Fruit fly (Drosophila melanogaster): ENCODE data around the gene Lamtor4.

DNA sequence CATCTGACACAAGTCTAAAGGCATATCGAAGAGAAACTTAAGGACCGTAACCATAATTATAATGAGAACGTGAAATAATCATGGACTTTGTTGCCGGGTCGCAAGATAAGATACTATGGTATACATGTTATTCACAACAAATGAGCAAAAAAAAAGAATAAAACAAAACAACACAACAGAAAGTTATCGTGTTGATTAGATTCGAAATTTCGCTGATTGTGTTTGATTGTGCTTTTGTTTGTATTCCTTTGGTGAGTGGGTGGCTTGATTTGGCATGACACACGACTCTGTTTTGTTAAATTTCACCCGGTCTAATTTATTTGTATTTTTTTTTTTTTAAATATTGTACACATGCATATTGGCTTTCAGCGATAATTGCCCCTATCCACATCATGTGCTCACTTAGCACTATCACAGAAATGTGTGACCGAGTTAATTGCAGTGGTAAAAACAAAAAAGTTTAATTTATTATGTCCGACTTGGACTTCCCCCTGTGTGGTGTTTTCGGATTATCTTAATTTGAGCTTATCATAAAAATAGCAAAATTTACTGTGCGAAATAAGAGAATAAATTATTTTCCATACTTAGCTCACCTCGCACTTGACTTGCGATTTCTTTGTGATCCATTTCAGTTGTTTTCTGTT lies 27.1 kb downstream of the Lamtor4 start:
- TF ChIP-seq CTCF (optimal IDR thresholded peaks at IDR 0.05) (no peak), CG8478 (optimal IDR thresholded peaks at IDR 0.05) (no peak)

Measured in S2 (cell line).